Fruit fly (Drosophila melanogaster) whole organism, embryonic: ENCODE results near the gene Psf3.
A peak's percentile ranks its signal among the peaks of the same experiment; 100 is the strongest.

Source experiments
- Ada2b ChIP-seq: fragments of 200-800 bp; sonication (Bioruptor generic); IDR thresholded peaks from 2 replicates; pipeline ENCODE4 v1.3.6; 2022; ENCODE audit warnings: missing biosample characterization, missing genetic modification characterization
- Adf1 ChIP-seq: fragments of 200-800 bp; sonication (Bioruptor generic); IDR thresholded peaks from 2 replicates; pipeline ENCODE4 v1.3.6; 2022; ENCODE audit warnings: missing biosample characterization, missing genetic modification characterization
- CG10462 ChIP-seq: fragments of 200-800 bp; sonication (Bioruptor generic); optimal IDR thresholded peaks from 2 replicates; lab custom pipeline; 2016; ENCODE audit warnings: missing biosample characterization, missing genetic modification characterization
- CG12071 ChIP-seq: fragments of 200-800 bp; sonication (Bioruptor generic); optimal IDR thresholded peaks from 3 replicates; lab custom pipeline; 2018; ENCODE audit warnings: missing biosample characterization, mild to moderate bottlenecking, missing genetic modification characterization
- CG12104 ChIP-seq: fragments of 200-800 bp; sonication (Bioruptor generic); optimal IDR thresholded peaks from 3 replicates; lab custom pipeline; 2016; ENCODE audit warnings: missing biosample characterization, missing genetic modification characterization
- CG12236 ChIP-seq: fragments of 200-800 bp; sonication (Bioruptor generic); optimal IDR thresholded peaks from 2 replicates; lab custom pipeline; 2016; ENCODE audit warnings: missing biosample characterization, missing genetic modification characterization
- CG12299 ChIP-seq: fragments of 200-800 bp; sonication (Bioruptor generic); optimal IDR thresholded peaks from 2 replicates; lab custom pipeline; 2018; ENCODE audit warnings: missing biosample characterization, mild to moderate bottlenecking, missing genetic modification characterization
- CG14050 ChIP-seq: fragments of 200-800 bp; sonication (Bioruptor generic); IDR thresholded peaks from 3 replicates; pipeline ENCODE4 v1.3.6; 2022; ENCODE audit warnings: missing biosample characterization, missing genetic modification characterization
- CG14710 ChIP-seq: fragments of 200-800 bp; sonication (Bioruptor generic); optimal IDR thresholded peaks from 3 replicates; lab custom pipeline; 2019; ENCODE audit warnings: missing biosample characterization, mild to moderate bottlenecking, missing genetic modification characterization, moderate library complexity
- CG15479 ChIP-seq: fragments of 200-800 bp; sonication (Bioruptor generic); optimal IDR thresholded peaks from 3 replicates; lab custom pipeline; 2019; ENCODE audit warnings: missing biosample characterization, mild to moderate bottlenecking, missing genetic modification characterization, moderate library complexity
- CG17359 ChIP-seq: fragments of 200-800 bp; sonication (Bioruptor generic); optimal IDR thresholded peaks from 3 replicates; lab custom pipeline; 2018; ENCODE audit warnings: missing biosample characterization, mild to moderate bottlenecking, missing genetic modification characterization, moderate library complexity
- CG1832 ChIP-seq: fragments of 200-800 bp; sonication (Bioruptor generic); optimal IDR thresholded peaks from 2 replicates; lab custom pipeline; 2017; ENCODE audit warnings: missing biosample characterization, mild to moderate bottlenecking, missing genetic modification characterization, inconsistent platforms
- CG18476 ChIP-seq: fragments of 200-800 bp; sonication (Bioruptor generic); optimal IDR thresholded peaks from 2 replicates; lab custom pipeline; 2016; ENCODE audit warnings: missing biosample characterization, mild to moderate bottlenecking, missing genetic modification characterization
- CG2678 ChIP-seq: fragments of 200-800 bp; sonication (Bioruptor generic); optimal IDR thresholded peaks from 3 replicates; lab custom pipeline; 2019; ENCODE audit warnings: missing biosample characterization, mild to moderate bottlenecking, missing genetic modification characterization, moderate library complexity
- CG4282 ChIP-seq: fragments of 200-800 bp; sonication (Bioruptor generic); optimal IDR thresholded peaks from 2 replicates; lab custom pipeline; 2016; ENCODE audit warnings: missing biosample characterization, missing genetic modification characterization
- CG6689 ChIP-seq: fragments of 200-800 bp; sonication (Bioruptor generic); IDR thresholded peaks from 2 replicates; pipeline ENCODE4 v1.3.6; 2022; ENCODE audit warnings: missing biosample characterization, missing genetic modification characterization
- CG6765 ChIP-seq: fragments of 200-800 bp; sonication (Bioruptor generic); optimal IDR thresholded peaks from 3 replicates; lab custom pipeline; 2017; ENCODE audit warnings: missing biosample characterization, mild to moderate bottlenecking, missing genetic modification characterization
- CG6791 ChIP-seq: fragments of 200-800 bp; sonication (Bioruptor generic); IDR thresholded peaks from 3 replicates; pipeline ENCODE4 v1.3.6; 2022; ENCODE audit warnings: missing biosample characterization, missing genetic modification characterization; ENCODE audit not compliant: partially characterized antibody
- CG7357 ChIP-seq: fragments of 200-800 bp; sonication (Bioruptor generic); IDR thresholded peaks from 3 replicates; pipeline ENCODE4 v1.3.6; 2022; ENCODE audit warnings: missing biosample characterization, missing genetic modification characterization
- CG8290 ChIP-seq, 3 experiments: fragments of 200-800 bp; sonication (Bioruptor generic); optimal IDR thresholded peaks; 2 replicates each; lab custom pipeline; 2016 to 2019; ENCODE audit warnings: missing biosample characterization in 3 of 3, missing genetic modification characterization in 3 of 3, mild to moderate bottlenecking in 2 of 3, moderate library complexity in 1 of 3
- CG9215 ChIP-seq: fragments of 200-800 bp; sonication (Bioruptor generic); IDR thresholded peaks from 2 replicates; pipeline ENCODE4 v1.3.6; 2022; ENCODE audit warnings: missing biosample characterization, missing genetic modification characterization
- CG9817 ChIP-seq: fragments of 200-800 bp; sonication (Bioruptor generic); optimal IDR thresholded peaks from 2 replicates; lab custom pipeline; 2018; ENCODE audit warnings: missing biosample characterization, mild to moderate bottlenecking, missing genetic modification characterization, moderate library complexity
- D19A ChIP-seq: fragments of 200-800 bp; optimal IDR thresholded peaks from 3 replicates; lab custom pipeline; 2019; ENCODE audit warnings: missing biosample characterization, mild to moderate bottlenecking, missing genetic modification characterization, moderate library complexity
- Dbx ChIP-seq: fragments of 200-800 bp; sonication (Bioruptor generic); IDR thresholded peaks from 3 replicates; pipeline ENCODE4 v1.3.6; 2022; ENCODE audit warnings: missing biosample characterization, missing genetic modification characterization
- Ets97D ChIP-seq: fragments of 200-800 bp; sonication (Bioruptor generic); optimal IDR thresholded peaks from 3 replicates; lab custom pipeline; 2016; ENCODE audit warnings: missing biosample characterization, missing genetic modification characterization
- Fer1 ChIP-seq: fragments of 200-800 bp; sonication (Bioruptor generic); optimal IDR thresholded peaks from 2 replicates; lab custom pipeline; 2017; ENCODE audit warnings: missing biosample characterization, mild to moderate bottlenecking, missing genetic modification characterization
- GATAe ChIP-seq: fragments of 200-800 bp; sonication (Bioruptor generic); conservative IDR thresholded peaks from 2 replicates; pipeline ENCODE4 v1.3.6; 2022; ENCODE audit warnings: missing biosample characterization, missing genetic modification characterization
- MESR4 ChIP-seq: fragments of 200-800 bp; sonication (Bioruptor generic); optimal IDR thresholded peaks from 2 replicates; lab custom pipeline; 2018; ENCODE audit warnings: missing biosample characterization, mild to moderate bottlenecking, missing genetic modification characterization, moderate library complexity
- Neu2 ChIP-seq: fragments of 200-800 bp; sonication (Bioruptor generic); optimal IDR thresholded peaks from 3 replicates; lab custom pipeline; 2016; ENCODE audit warnings: missing biosample characterization, missing genetic modification characterization, borderline replicate concordance
- NfI ChIP-seq: fragments of 200-800 bp; sonication (Bioruptor generic); optimal IDR thresholded peaks from 3 replicates; lab custom pipeline; 2018; ENCODE audit warnings: missing biosample characterization, mild to moderate bottlenecking, missing genetic modification characterization, moderate library complexity
- Oli ChIP-seq: fragments of 200-800 bp; sonication (Bioruptor generic); optimal IDR thresholded peaks from 2 replicates; lab custom pipeline; 2018; ENCODE audit warnings: missing biosample characterization, mild to moderate bottlenecking, missing genetic modification characterization, moderate library complexity
- Rx ChIP-seq: fragments of 200-800 bp; sonication (Bioruptor generic); IDR thresholded peaks from 2 replicates; pipeline ENCODE4 v1.3.6; 2022; ENCODE audit warnings: missing biosample characterization, missing genetic modification characterization
- Side ChIP-seq: fragments of 200-800 bp; sonication (Bioruptor generic); optimal IDR thresholded peaks from 2 replicates; lab custom pipeline; 2016; ENCODE audit warnings: missing biosample characterization, missing genetic modification characterization
- Sox102F ChIP-seq: fragments of 200-800 bp; sonication (Bioruptor generic); optimal IDR thresholded peaks from 2 replicates; lab custom pipeline; 2018; ENCODE audit warnings: missing biosample characterization, mild to moderate bottlenecking, missing genetic modification characterization, moderate library complexity
- ap ChIP-seq: fragments of 200-800 bp; sonication (Bioruptor generic); IDR thresholded peaks from 2 replicates; pipeline ENCODE4 v1.3.6; 2022; ENCODE audit warnings: missing biosample characterization, missing genetic modification characterization
- az2 ChIP-seq: fragments of 200-800 bp; sonication (Bioruptor generic); optimal IDR thresholded peaks from 3 replicates; lab custom pipeline; 2016; ENCODE audit warnings: missing biosample characterization, missing genetic modification characterization
- chm ChIP-seq: fragments of 200-800 bp; sonication (Bioruptor generic); IDR thresholded peaks from 2 replicates; pipeline ENCODE4 v1.3.6; 2022; ENCODE audit warnings: missing biosample characterization, missing genetic modification characterization
- dpn ChIP-seq, 2 experiments: fragments of 200-800 bp; sonication (Bioruptor generic); optimal IDR thresholded peaks; 3 replicates each; lab custom pipeline; 2016; ENCODE audit warnings: missing biosample characterization in 2 of 2, missing genetic modification characterization in 2 of 2
- ind ChIP-seq: fragments of 200-800 bp; sonication (Bioruptor generic); optimal IDR thresholded peaks from 3 replicates; lab custom pipeline; 2016; ENCODE audit warnings: missing biosample characterization, missing genetic modification characterization
- lab ChIP-seq: fragments of 200-800 bp; sonication (Bioruptor generic); optimal IDR thresholded peaks from 3 replicates; lab custom pipeline; 2017; ENCODE audit warnings: missing biosample characterization, missing genetic modification characterization, mild to moderate bottlenecking, moderate library complexity, missing genetic modification reagents
- mld ChIP-seq: fragments of 200-800 bp; sonication (Bioruptor generic); IDR thresholded peaks from 3 replicates; pipeline ENCODE4 v1.3.6; 2022; ENCODE audit warnings: missing biosample characterization, missing genetic modification characterization; ENCODE audit not compliant: partially characterized antibody
- nmo ChIP-seq: fragments of 200-800 bp; sonication (Bioruptor generic); optimal IDR thresholded peaks from 2 replicates; lab custom pipeline; 2018; ENCODE audit warnings: missing biosample characterization, mild to moderate bottlenecking, missing genetic modification characterization, moderate library complexity
- ro ChIP-seq: fragments of 200-800 bp; sonication (Bioruptor generic); IDR thresholded peaks from 2 replicates; pipeline ENCODE4 v1.3.6; 2022; ENCODE audit warnings: missing biosample characterization, missing genetic modification characterization
- row ChIP-seq: fragments of 200-800 bp; sonication (Bioruptor generic); IDR thresholded peaks from 3 replicates; pipeline ENCODE4 v1.3.6; 2022; ENCODE audit warnings: missing biosample characterization, missing genetic modification characterization
- slp2 ChIP-seq: fragments of 200-800 bp; sonication (Bioruptor generic); optimal IDR thresholded peaks from 2 replicates; lab custom pipeline; 2016; ENCODE audit warnings: missing biosample characterization, missing genetic modification characterization
- stc ChIP-seq: fragments of 200-800 bp; sonication (Bioruptor generic); IDR thresholded peaks from 2 replicates; pipeline ENCODE4 v1.3.6; 2022; ENCODE audit warnings: missing biosample characterization, missing genetic modification characterization
- tgo ChIP-seq: fragments of 200-800 bp; sonication (Bioruptor generic); IDR thresholded peaks from 3 replicates; pipeline ENCODE4 v1.3.6; 2022; ENCODE audit warnings: missing biosample characterization, missing genetic modification characterization
- tin ChIP-seq: fragments of 200-800 bp; sonication (Bioruptor generic); optimal IDR thresholded peaks from 3 replicates; lab custom pipeline; 2016; ENCODE audit warnings: missing biosample characterization, missing genetic modification characterization
- ttk ChIP-seq: fragments of 200-800 bp; sonication (Bioruptor generic); IDR thresholded peaks from 2 replicates; pipeline ENCODE4 v2.1.2; 2022; ENCODE audit warnings: missing biosample characterization, missing genetic modification characterization
- zen ChIP-seq: fragments of 200-800 bp; sonication (Bioruptor generic); optimal IDR thresholded peaks from 3 replicates; lab custom pipeline; 2018; ENCODE audit warnings: missing biosample characterization, mild to moderate bottlenecking, missing genetic modification characterization, moderate library complexity

Psf3 gene

DNA sequence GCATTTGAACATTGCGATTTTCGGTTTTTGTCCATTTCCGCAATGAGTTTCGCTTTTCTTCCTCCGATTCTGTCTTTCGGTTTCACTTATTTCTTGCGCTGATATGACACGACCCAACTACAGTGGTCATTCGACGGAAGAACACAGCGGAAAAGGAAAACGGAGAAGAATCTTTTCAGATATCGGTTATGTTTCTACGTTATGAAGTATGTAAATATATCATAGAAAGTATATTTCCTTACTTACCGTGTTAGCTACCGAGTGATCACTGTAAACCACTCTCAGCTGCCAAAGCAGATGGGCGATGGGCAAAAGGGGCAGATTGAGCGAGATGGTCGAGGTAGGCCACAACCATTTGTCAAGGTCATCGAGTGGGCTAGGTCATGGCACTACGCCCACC lies 2.0 kb upstream of the Psf3 start (continued):
- TF ChIP-seq tin (GFP tag; lab: Kevin White, UChicago) (no peak), Ada2b (GFP tag; lab: Robert Waterston, UW) (peak; percentile 64), D19A (no peak), zen (no peak), CG9215 (GFP tag; lab: Robert Waterston, UW) (peak; percentile 36; the same call in 1 of the 2 replicates), az2 (GFP tag; lab: Kevin White, UChicago) (peak; percentile 39), CG9817 (tag; lab: Kevin White, UChicago) (peak; percentile 63), chm (GFP tag; lab: Robert Waterston, UW) (0 out of 2 replicates have a peak, but pooled peaks have one; percentile 11), CG14710 (tag; lab: Kevin White, UChicago) (no peak), GATAe (GFP tag; lab: Robert Waterston, UW) (no peak), CG4282 (no peak), Fer1 (GFP tag; lab: Kevin White, UChicago) (peak; percentile 31), CG6765 (GFP tag; lab: Kevin White, UChicago) (no peak), ro (GFP tag; lab: Robert Waterston, UW) (no peak), CG12071 (GFP tag; lab: Kevin White, UChicago) (peak; percentile 37), MESR4 (no peak), dpn (GFP tag; optimal IDR thresholded peaks at IDR 0.05; lab: Kevin White, UChicago) (peak; percentile 10 to 52), Neu2 (no peak), row (peak; percentile 63), mld (GFP tag; lab: Robert Waterston, UW) (no peak), CG6689 (GFP tag; lab: Robert Waterston, UW) (0 out of 2 replicates have a peak, but pooled peaks have one; percentile 23), ap (GFP tag; lab: Robert Waterston, UW) (no peak), CG15479 (GFP tag; lab: Kevin White, UChicago) (no peak), ind (GFP tag; lab: Kevin White, UChicago) (peak; percentile 62), Rx (GFP tag; lab: Robert Waterston, UW) (no peak), CG6791 (GFP tag; lab: Robert Waterston, UW) (no peak), CG12104 (GFP tag; lab: Kevin White, UChicago) (no peak), ttk (GFP tag; lab: Robert Waterston, UW) (peak; percentile 54; the same call in 1 of the 2 replicates), CG12299 (tag; lab: Kevin White, UChicago) (no peak), Ets97D (no peak), stc (GFP tag; lab: Robert Waterston, UW) (no peak), CG17359 (tag; lab: Kevin White, UChicago) (peak; percentile 44), nmo (GFP tag; lab: Kevin White, UChicago) (peak; percentile 23), lab (GFP tag; lab: Kevin White, UChicago) (peak; percentile 60), CG14050 (GFP tag; lab: Robert Waterston, UW) (peak; percentile 21; the same call in 1 of the 3 replicates), CG10462 (GFP tag; lab: Kevin White, UChicago) (no peak), tgo (GFP tag; lab: Robert Waterston, UW) (peak; percentile 56; the same call in 2 of the 3 replicates), Oli (tag; lab: Kevin White, UChicago) (peak; percentile 40), CG18476 (no peak), slp2 (GFP tag; lab: Kevin White, UChicago) (no peak), Side (GFP tag; lab: Kevin White, UChicago) (peak; percentile 5), Dbx (peak; percentile 63; the same call in 2 of the 3 replicates), CG7357 (GFP tag; lab: Robert Waterston, UW) (peak; percentile 55; the same call in 1 of the 3 replicates), NfI (peak; percentile 31), Adf1 (GFP tag; lab: Robert Waterston, UW) (0 out of 2 replicates have a peak, but pooled peaks have one; percentile 6), CG8290 (GFP tag; optimal IDR thresholded peaks at IDR 0.05; lab: Kevin White, UChicago) (no peak), CG8290 (tag; optimal IDR thresholded peaks at IDR 0.05; lab: Kevin White, UChicago) (peak in 1 of 2 experiments; percentile 90), CG12236 (GFP tag; lab: Kevin White, UChicago) (no peak), CG2678 (tag; lab: Kevin White, UChicago) (peak; percentile 54), Sox102F (peak; percentile 33), CG1832 (GFP tag; lab: Kevin White, UChicago) (no peak)
